Fruit fly (Drosophila melanogaster) whole organism, embryonic: ENCODE results near the gene Uck.

Experiments used
- CG13624 ChIP-seq: fragments of 200-800 bp; sonication (Bioruptor generic); optimal IDR thresholded peaks from 2 replicates; lab custom pipeline; 2016; ENCODE audit warnings: missing biosample characterization, missing genetic modification characterization
- CG14965 ChIP-seq: fragments of 200-800 bp; sonication (Bioruptor generic); optimal IDR thresholded peaks from 2 replicates; lab custom pipeline; 2016; ENCODE audit warnings: missing biosample characterization, missing genetic modification characterization, borderline replicate concordance
- CG15696 ChIP-seq: fragments of 200-800 bp; sonication (Bioruptor generic); optimal IDR thresholded peaks from 2 replicates; lab custom pipeline; 2019; ENCODE audit warnings: missing biosample characterization, mild to moderate bottlenecking, missing genetic modification characterization, moderate library complexity
- CG16779 ChIP-seq: fragments of 200-800 bp; sonication (Bioruptor generic); IDR thresholded peaks from 2 replicates; pipeline ENCODE4 v1.3.6; 2022; ENCODE audit warnings: missing biosample characterization, missing genetic modification characterization
- CG16815 ChIP-seq: fragments of 200-800 bp; sonication (Bioruptor generic); optimal IDR thresholded peaks from 3 replicates; lab custom pipeline; 2017; ENCODE audit warnings: missing biosample characterization, mild to moderate bottlenecking, missing genetic modification characterization
- CG17385 ChIP-seq: fragments of 200-800 bp; sonication (Bioruptor generic); optimal IDR thresholded peaks from 3 replicates; lab custom pipeline; 2018; ENCODE audit warnings: missing biosample characterization, mild to moderate bottlenecking, missing genetic modification characterization
- CG1832 ChIP-seq: fragments of 200-800 bp; sonication (Bioruptor generic); optimal IDR thresholded peaks from 2 replicates; lab custom pipeline; 2017; ENCODE audit warnings: missing biosample characterization, mild to moderate bottlenecking, missing genetic modification characterization, inconsistent platforms
- CG2199 ChIP-seq: fragments of 200-800 bp; sonication (Bioruptor generic); IDR thresholded peaks from 3 replicates; pipeline ENCODE4 v1.3.6; 2022; ENCODE audit warnings: missing biosample characterization, missing genetic modification characterization
- CG31441 ChIP-seq: fragments of 200-800 bp; sonication (Bioruptor generic); IDR thresholded peaks from 2 replicates; pipeline ENCODE4 v1.3.6; 2022; ENCODE audit warnings: missing biosample characterization, missing genetic modification characterization
- CG33213 ChIP-seq: fragments of 200-800 bp; sonication (Bioruptor generic); optimal IDR thresholded peaks from 3 replicates; lab custom pipeline; 2016; ENCODE audit warnings: missing biosample characterization, missing genetic modification characterization
- CG34224 ChIP-seq: fragments of 200-800 bp; sonication (Bioruptor generic); IDR thresholded peaks from 3 replicates; pipeline ENCODE4 v1.3.6; 2022; ENCODE audit warnings: missing biosample characterization, missing genetic modification characterization; ENCODE audit not compliant: partially characterized antibody
- CG3726 ChIP-seq: fragments of 200-800 bp; sonication (Bioruptor generic); IDR thresholded peaks from 3 replicates; pipeline ENCODE4, ENCODE4 v1.3.6; 2022; ENCODE audit warnings: missing biosample characterization, missing genetic modification characterization
- CG3995 ChIP-seq: fragments of 200-800 bp; sonication (Bioruptor generic); optimal IDR thresholded peaks from 3 replicates; lab custom pipeline; 2016; ENCODE audit warnings: missing biosample characterization, missing genetic modification characterization
- CG6854 ChIP-seq: fragments of 200-800 bp; sonication (Bioruptor generic); optimal IDR thresholded peaks from 3 replicates; lab custom pipeline; 2017; ENCODE audit warnings: missing biosample characterization, mild to moderate bottlenecking, missing genetic modification characterization
- CG9437 ChIP-seq: fragments of 200-800 bp; sonication (Bioruptor generic); optimal IDR thresholded peaks from 2 replicates; lab custom pipeline; 2018; ENCODE audit warnings: missing biosample characterization, mild to moderate bottlenecking, missing genetic modification characterization
- Drgx ChIP-seq: fragments of 200-800 bp; sonication (Bioruptor generic); IDR thresholded peaks from 2 replicates; pipeline ENCODE4 v1.3.6; 2022; ENCODE audit warnings: missing biosample characterization, missing genetic modification characterization
- Ets65A ChIP-seq: fragments of 200-800 bp; sonication (Bioruptor generic); peaks from one replicate; lab custom pipeline; 2016; ENCODE audit warnings: missing biosample characterization, missing genetic modification characterization
- Fer3 ChIP-seq: fragments of 200-800 bp; sonication (Bioruptor generic); optimal IDR thresholded peaks from 2 replicates; lab custom pipeline; 2018; ENCODE audit warnings: missing biosample characterization, mild to moderate bottlenecking, missing genetic modification characterization, moderate library complexity
- HHEX ChIP-seq: fragments of 200-800 bp; sonication (Bioruptor generic); optimal IDR thresholded peaks from 3 replicates; lab custom pipeline; 2017; ENCODE audit warnings: missing biosample characterization, mild to moderate bottlenecking, missing genetic modification characterization, missing genetic modification reagents
- Med ChIP-seq: fragments of 200-800 bp; sonication (Bioruptor generic); peaks from one replicate; lab custom pipeline; 2016; ENCODE audit warnings: missing biosample characterization, missing genetic modification characterization, mild to moderate bottlenecking, inconsistent platforms, moderate library complexity
- NK7.1 ChIP-seq: fragments of 200-800 bp; sonication (Bioruptor generic); optimal IDR thresholded peaks from 3 replicates; lab custom pipeline; 2016; ENCODE audit warnings: missing biosample characterization, missing genetic modification characterization
- Rfx ChIP-seq: fragments of 200-800 bp; sonication (Bioruptor generic); IDR thresholded peaks from 2 replicates; pipeline ENCODE4 v1.3.6; 2022; ENCODE audit warnings: missing biosample characterization, missing genetic modification characterization
- Sox100B ChIP-seq: fragments of 200-800 bp; sonication (Bioruptor generic); optimal IDR thresholded peaks from 3 replicates; lab custom pipeline; 2018; ENCODE audit warnings: missing biosample characterization, mild to moderate bottlenecking, missing genetic modification characterization
- Sry-β ChIP-seq: fragments of 200-800 bp; sonication (Bioruptor generic); optimal IDR thresholded peaks from 2 replicates; lab custom pipeline; 2018; ENCODE audit warnings: missing biosample characterization, mild to moderate bottlenecking, missing genetic modification characterization, moderate library complexity
- amos ChIP-seq: fragments of 200-800 bp; sonication (Bioruptor generic); IDR thresholded peaks from 2 replicates; pipeline ENCODE4 v1.3.6; 2022; ENCODE audit warnings: missing biosample characterization, missing genetic modification characterization; ENCODE audit not compliant: partially characterized antibody
- ato ChIP-seq: fragments of 200-800 bp; sonication (Bioruptor generic); IDR thresholded peaks from 2 replicates; pipeline ENCODE4 v1.3.6; 2022; ENCODE audit warnings: missing biosample characterization, missing genetic modification characterization; ENCODE audit not compliant: partially characterized antibody
- cad ChIP-seq: fragments of >200 bp; optimal IDR thresholded peaks from 2 replicates; lab custom pipeline; 2017; ENCODE audit warnings: missing biosample characterization, missing genetic modification characterization
- chinmo ChIP-seq: fragments of 200-800 bp; sonication (Bioruptor generic); IDR thresholded peaks from 4 replicates; pipeline ENCODE4 v1.3.6; 2022; ENCODE audit warnings: missing biosample characterization, missing genetic modification characterization; ENCODE audit not compliant: partially characterized antibody
- dm ChIP-seq: fragments of 200-800 bp; sonication (Bioruptor generic); optimal IDR thresholded peaks from 3 replicates; lab custom pipeline; 2016; ENCODE audit warnings: missing biosample characterization, missing genetic modification characterization
- gce ChIP-seq: fragments of 200-800 bp; sonication (Bioruptor generic); IDR thresholded peaks from 3 replicates; pipeline ENCODE4 v1.3.6; 2022; ENCODE audit warnings: missing biosample characterization, missing genetic modification characterization
- gt ChIP-seq: fragments of 200-800 bp; sonication (Bioruptor generic); IDR thresholded peaks from 2 replicates; pipeline ENCODE4 v1.3.6; 2022; ENCODE audit warnings: missing biosample characterization, missing genetic modification characterization
- hkb ChIP-seq, 2 experiments: fragments of 200-800 bp in 1 of 2; fragments of >200 bp in 1 of 2; sonication (Bioruptor generic) in 1 of 2; IDR thresholded peaks in 1 of 2; optimal IDR thresholded peaks in 1 of 2; 2 replicates each; pipeline versions ENCODE4 v1.3.6 to Lab custom; 2017 to 2022; ENCODE audit warnings: missing biosample characterization in 1 of 2, missing genetic modification characterization in 1 of 2
- jing ChIP-seq: fragments of 200-800 bp; sonication (Bioruptor generic); optimal IDR thresholded peaks from 2 replicates; lab custom pipeline; 2018; ENCODE audit warnings: missing biosample characterization, mild to moderate bottlenecking, missing genetic modification characterization
- knrl ChIP-seq: fragments of 200-800 bp; sonication (Bioruptor generic); IDR thresholded peaks from 3 replicates; pipeline ENCODE4 v1.3.6; 2022; ENCODE audit warnings: missing biosample characterization, missing genetic modification characterization; ENCODE audit not compliant: partially characterized antibody
- lbe ChIP-seq: fragments of 200-800 bp; sonication (Bioruptor generic); optimal IDR thresholded peaks from 2 replicates; lab custom pipeline; 2016; ENCODE audit warnings: missing biosample characterization, mild to moderate bottlenecking, missing genetic modification characterization
- pfk ChIP-seq: fragments of 200-800 bp; sonication (Bioruptor generic); optimal IDR thresholded peaks from 2 replicates; lab custom pipeline; 2018; ENCODE audit warnings: missing biosample characterization, mild to moderate bottlenecking, missing genetic modification characterization, moderate library complexity
- pros ChIP-seq: fragments of 200-800 bp; sonication (Bioruptor generic); optimal IDR thresholded peaks from 3 replicates; lab custom pipeline; 2019; ENCODE audit warnings: missing biosample characterization, mild to moderate bottlenecking, missing genetic modification characterization, moderate library complexity
- pzg ChIP-seq: fragments of 200-800 bp; sonication (Bioruptor generic); optimal IDR thresholded peaks from 3 replicates; lab custom pipeline; 2018; ENCODE audit warnings: missing biosample characterization, mild to moderate bottlenecking, missing genetic modification characterization, moderate library complexity
- repo ChIP-seq: fragments of 200-800 bp; sonication (Bioruptor generic); optimal IDR thresholded peaks from 2 replicates; lab custom pipeline; 2016; ENCODE audit warnings: missing biosample characterization, missing genetic modification characterization
- sr ChIP-seq: fragments of 200-800 bp; sonication (Bioruptor generic); IDR thresholded peaks from 3 replicates; pipeline ENCODE4 v1.3.6; 2022; ENCODE audit warnings: missing biosample characterization, missing genetic modification characterization
- stwl ChIP-seq: fragments of 200-800 bp; sonication (Bioruptor generic); optimal IDR thresholded peaks from 3 replicates; lab custom pipeline; 2018; ENCODE audit warnings: missing biosample characterization, mild to moderate bottlenecking, missing genetic modification characterization, moderate library complexity
- zen2 ChIP-seq: fragments of 200-800 bp; sonication (Bioruptor generic); IDR thresholded peaks from 3 replicates; pipeline ENCODE4 v1.3.6; 2022; ENCODE audit warnings: missing biosample characterization, missing genetic modification characterization; ENCODE audit not compliant: partially characterized antibody

Gene Uck

dm6 chr3R:24272775-24273290 lies 17.1 kb upstream of the Uck start, which contains the start of gene Orct2 (continued):
- peak; percentile 31; the same call in 1 of the 3 replicates for TF ChIP-seq zen2 (GFP tag; lab: Robert Waterston, UW)
- TF ChIP-seq CG15696 (tag; lab: Kevin White, UChicago) = peak; percentile 16
- no peak for TF ChIP-seq CG9437 (GFP tag; lab: Kevin White, UChicago)
- no peak for TF ChIP-seq Sox100B
- 0 out of 3 replicates have a peak, but pooled peaks have one; percentile 43 for TF ChIP-seq gce
- no peak for TF ChIP-seq CG31441 (GFP tag; lab: Robert Waterston, UW)
- peak; percentile 91 for TF ChIP-seq pros (GFP tag; lab: Kevin White, UChicago)
- TF ChIP-seq CG2199 (GFP tag; lab: Robert Waterston, UW) = 0 out of 3 replicates have a peak, but pooled peaks have one; percentile 37
- peak; percentile 7 for TF ChIP-seq Fer3 (tag; lab: Kevin White, UChicago)
- 0 out of 3 replicates have a peak, but pooled peaks have one; percentile 5 for TF ChIP-seq knrl (GFP tag; lab: Robert Waterston, UW)
- TF ChIP-seq CG16815 (GFP tag; lab: Kevin White, UChicago) = no peak
- no peak for TF ChIP-seq Ets65A (GFP tag; lab: Kevin White, UChicago)
- no peak for TF ChIP-seq jing
- TF ChIP-seq lbe = no peak
- TF ChIP-seq CG17385 (GFP tag; lab: Kevin White, UChicago) = peak; percentile 32
- TF ChIP-seq repo (GFP tag; lab: Kevin White, UChicago) = peak; percentile 6
- TF ChIP-seq CG13624 = peak; percentile 23
- no peak for TF ChIP-seq NK7.1 (GFP tag; lab: Kevin White, UChicago)
- peak; percentile 25 for TF ChIP-seq HHEX (GFP tag; lab: Kevin White, UChicago)
- TF ChIP-seq CG16779 = peak; percentile 60; the same call in 1 of the 2 replicates
- TF ChIP-seq CG1832 (GFP tag; lab: Kevin White, UChicago) = peak; percentile 72
- no peak for TF ChIP-seq hkb (optimal IDR thresholded peaks at IDR 0.05; lab: Kevin White, UChicago)
- TF ChIP-seq hkb (GFP tag; IDR thresholded peaks at IDR 0.05; lab: Robert Waterston, UW) = no peak
- TF ChIP-seq gt = no peak
- no peak for TF ChIP-seq pfk
- TF ChIP-seq CG34224 (GFP tag; lab: Robert Waterston, UW) = peak; percentile 24; the same call in 1 of the 3 replicates
- TF ChIP-seq Rfx (GFP tag; lab: Robert Waterston, UW) = 0 out of 2 replicates have a peak, but pooled peaks have one; percentile 28
- peak; percentile 9 for TF ChIP-seq pzg
- TF ChIP-seq CG33213 (GFP tag; lab: Kevin White, UChicago) = no peak
- TF ChIP-seq ato = peak; percentile 28; the same call in 1 of the 2 replicates
- no peak for TF ChIP-seq CG14965
- TF ChIP-seq Drgx (GFP tag; lab: Robert Waterston, UW) = peak; percentile 35; the same call in 1 of the 2 replicates
- TF ChIP-seq stwl = no peak
- peak; percentile 90; the same call in 3 of the 4 replicates for TF ChIP-seq chinmo

dm6 chr3R:24274212-24274611 lies 15.8 kb upstream of the Uck start:
- TF ChIP-seq dm (GFP tag; lab: Kevin White, UChicago) = no peak
- TF ChIP-seq CG3995 = no peak
- no peak for TF ChIP-seq sr (GFP tag; lab: Robert Waterston, UW)
- peak; percentile 11 for TF ChIP-seq Med
- TF ChIP-seq CG3726 = no peak
- TF ChIP-seq amos = no peak
- no peak for TF ChIP-seq Sry-β (GFP tag; lab: Kevin White, UChicago)
- TF ChIP-seq cad (GFP tag; lab: Kevin White, UChicago) = no peak
- TF ChIP-seq Ets65A (GFP tag; lab: Kevin White, UChicago) = peak; percentile 46
- TF ChIP-seq CG6854 (GFP tag; lab: Kevin White, UChicago) = no peak
